Worm (Caenorhabditis elegans) whole organism, L1 larva: Measurements from ENCODE around the gene clpr-2.

Source experiments
- ama-1 ChIP-seq: fragments of 150-350 bp; optimal IDR thresholded peaks from 2 replicates; lab custom pipeline; 2014
- egl-27 ChIP-seq, 2 experiments: fragments of 150-350 bp in 1 of 2; sonication (generic microtip); optimal IDR thresholded peaks; 3 replicates each; lab custom pipeline; 2017 to 2018; ENCODE audit warnings: missing biosample characterization in 2 of 2, missing genetic modification characterization in 2 of 2, missing genetic modification reagents in 2 of 2
- elt-3 ChIP-seq, 6 experiments: fragments of 150-350 bp in 1 of 6; sonication (generic microtip); optimal IDR thresholded peaks; 2 replicates each; lab custom pipeline; 2017 to 2018; ENCODE audit warnings: missing biosample characterization in 6 of 6, missing genetic modification characterization in 6 of 6, inconsistent platforms in 1 of 6
- mdl-1 ChIP-seq, 2 experiments: fragments of 150-350 bp; optimal IDR thresholded peaks; 2 replicates each; lab custom pipeline; 2014 to 2017; ENCODE audit warnings: missing biosample characterization in 2 of 2, missing genetic modification characterization in 2 of 2, inconsistent platforms in 1 of 2
- nhr-237 ChIP-seq: fragments of 150-350 bp; optimal IDR thresholded peaks from 2 replicates; lab custom pipeline; 2014; ENCODE audit warnings: missing biosample characterization, missing genetic modification characterization
- zag-1 ChIP-seq: fragments of 150-350 bp; optimal IDR thresholded peaks from 2 replicates; lab custom pipeline; 2014; ENCODE audit warnings: missing biosample characterization, missing genetic modification characterization
- ztf-11 ChIP-seq, 2 experiments: sonication (generic microtip); optimal IDR thresholded peaks; 2 replicates each; lab custom pipeline; 2016 to 2017; ENCODE audit warnings: missing genetic modification characterization in 2 of 2, missing biosample characterization in 1 of 2, missing compliant biosample characterization in 1 of 2
- ztf-4 ChIP-seq: fragments of 150-350 bp; optimal IDR thresholded peaks from 2 replicates; lab custom pipeline; 2014; ENCODE audit warnings: missing biosample characterization, missing genetic modification characterization

DNA sequence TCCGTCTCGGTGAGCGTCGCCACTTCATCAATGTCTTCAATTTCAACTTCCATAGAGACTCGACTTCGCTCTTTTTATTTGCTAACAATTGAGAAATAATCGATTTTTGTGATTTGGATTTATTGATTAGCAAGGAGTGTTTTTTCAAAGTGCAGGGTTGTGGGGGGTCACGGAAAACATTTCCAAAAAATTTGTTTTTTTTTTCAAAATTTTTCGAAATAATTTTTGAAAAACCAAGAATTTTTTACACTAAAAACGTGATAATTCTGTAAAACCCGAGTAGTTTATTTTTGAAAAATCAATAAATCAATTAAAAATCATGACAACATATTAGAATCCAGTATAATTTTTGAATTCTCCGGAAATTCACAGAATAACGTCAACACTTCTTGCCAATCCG lies 16.7 kb downstream of the clpr-2 start, which contains the start of gene Y57G7A.5:
- no peak for TF ChIP-seq elt-3 (tag; optimal IDR thresholded peaks at IDR 0.05; lab: Kevin White, UChicago)
- TF ChIP-seq ama-1 (lab: Kevin White, UChicago): no peak
- no peak for TF ChIP-seq ztf-4 (tag; lab: Kevin White, UChicago)
- TF ChIP-seq zag-1 (tag; lab: Kevin White, UChicago): no peak
- no peak for TF ChIP-seq nhr-237 (tag; lab: Kevin White, UChicago)
- no peak for TF ChIP-seq egl-27 (tag; optimal IDR thresholded peaks at IDR 0.05; lab: Kevin White, UChicago)
- TF ChIP-seq mdl-1 (tag; optimal IDR thresholded peaks at IDR 0.05; lab: Kevin White, UChicago): no peak
- no peak for TF ChIP-seq ztf-11 (tag; optimal IDR thresholded peaks at IDR 0.05; lab: Kevin White, UChicago)
